Fruit fly (Drosophila melanogaster): Measurements from ENCODE around the gene CG14671.

Gene CG14671

DNA sequence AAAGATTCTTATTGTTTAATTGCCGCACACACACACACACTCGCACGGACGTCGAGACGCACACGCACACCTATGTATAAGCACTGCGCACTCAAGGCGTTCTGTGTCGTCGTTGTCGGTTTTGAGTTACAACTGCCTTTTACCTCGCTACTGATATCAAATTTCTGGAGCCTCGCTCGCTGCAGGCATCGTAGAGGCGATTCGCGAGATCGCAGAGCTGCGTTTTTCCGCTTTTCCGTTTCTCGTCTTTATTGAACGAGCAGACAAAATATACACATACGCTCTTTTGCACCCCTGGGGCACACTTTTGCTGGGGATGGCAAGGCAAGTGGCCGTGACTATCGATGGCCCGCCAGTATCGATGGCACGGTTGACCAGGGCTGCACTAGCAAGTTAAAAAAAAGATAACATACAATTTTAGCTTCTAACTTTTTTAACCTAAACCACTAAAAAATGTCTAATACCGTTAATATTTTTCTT is 17.1 kb downstream of the CG14671 start, which contains the start of gene CG2519 (continued):
- TF ChIP-seq sim (GFP tag; IDR thresholded peaks at IDR 0.05) (no peak; the same call in 1 of the 2 replicates), D (optimal IDR thresholded peaks at IDR 0.05) (peak; percentile 81), D (GFP tag; optimal IDR thresholded peaks at IDR 0.05) (no peak), CG9437 (GFP tag; optimal IDR thresholded peaks at IDR 0.05) (no peak), CG7745 (tag; optimal IDR thresholded peaks at IDR 0.05) (no peak), Gsc (GFP tag; IDR thresholded peaks at IDR 0.05) (no peak), CG15601 (tag; optimal IDR thresholded peaks at IDR 0.05) (no peak), amos (GFP tag; IDR thresholded peaks at IDR 0.05; ENCODE audit: partially characterized antibody) (peak; percentile 98), kni (GFP tag; optimal IDR thresholded peaks at IDR 0.05) (no peak), sc (optimal IDR thresholded peaks at IDR 0.05) (no peak), sc (GFP tag; optimal IDR thresholded peaks at IDR 0.05) (no peak), CG4328 (GFP tag; optimal IDR thresholded peaks at IDR 0.05) (peak; percentile 14), ttk (GFP tag; IDR thresholded peaks at IDR 0.05) (peak; percentile 48; the same call in 1 of the 2 replicates), Tbp (GFP tag; optimal IDR thresholded peaks at IDR 0.05) (no peak), Bgb (GFP tag; IDR thresholded peaks at IDR 0.05; ENCODE audit: partially characterized antibody) (peak; percentile 96), kay (GFP tag; optimal IDR thresholded peaks at IDR 0.05) (no peak), nom (GFP tag; optimal IDR thresholded peaks at IDR 0.05) (no peak), jigr1 (GFP tag; IDR thresholded peaks at IDR 0.05) (peak; percentile 52; the same call in 1 of the 3 replicates), CG30403 (GFP tag; optimal IDR thresholded peaks at IDR 0.05) (peak; percentile 68), E2f2 (GFP tag; IDR thresholded peaks at IDR 0.05) (peak; percentile 61), hth (optimal IDR thresholded peaks at IDR 0.05) (no peak), jing (GFP tag; optimal IDR thresholded peaks at IDR 0.05) (no peak), dati (GFP tag; IDR thresholded peaks at IDR 0.05) (peak; percentile 55; the same call in 1 of the 2 replicates), HLHmδ (GFP tag; optimal IDR thresholded peaks at IDR 0.05) (no peak), Sox100B (GFP tag; optimal IDR thresholded peaks at IDR 0.05) (no peak), Doc2 (GFP tag; IDR thresholded peaks at IDR 0.05) (no peak), ind (GFP tag; optimal IDR thresholded peaks at IDR 0.05) (peak; percentile 55), CG33213 (GFP tag; optimal IDR thresholded peaks at IDR 0.05) (peak; percentile 52), tap (tag; optimal IDR thresholded peaks at IDR 0.05) (no peak), Neu2 (GFP tag; optimal IDR thresholded peaks at IDR 0.05; ENCODE audit: borderline replicate concordance) (no peak), Camta (GFP tag; optimal IDR thresholded peaks at IDR 0.05) (no peak), gem (tag; optimal IDR thresholded peaks at IDR 0.05) (no peak), CG15514 (GFP tag; optimal IDR thresholded peaks at IDR 0.05) (peak; percentile 86), Ada2b (GFP tag; IDR thresholded peaks at IDR 0.05) (peak; percentile 54; the same call in 1 of the 2 replicates), gce (GFP tag; IDR thresholded peaks at IDR 0.05) (no peak), CG31365 (tag; optimal IDR thresholded peaks at IDR 0.05) (no peak), Dp (GFP tag; optimal IDR thresholded peaks at IDR 0.05) (peak; percentile 58), CG7271 (tag; optimal IDR thresholded peaks at IDR 0.05) (no peak), zen (tag; optimal IDR thresholded peaks at IDR 0.05) (no peak), gcm2 (GFP tag; optimal IDR thresholded peaks at IDR 0.05) (no peak), az2 (GFP tag; optimal IDR thresholded peaks at IDR 0.05) (peak; percentile 45), CG12071 (GFP tag; optimal IDR thresholded peaks at IDR 0.05) (no peak), Max (GFP tag; optimal IDR thresholded peaks at IDR 0.05) (peak; percentile 66), pan (optimal IDR thresholded peaks at IDR 0.05) (no peak), pan (GFP tag; optimal IDR thresholded peaks at IDR 0.05 in 1 of 2, IDR thresholded peaks at IDR 0.05 in 1 of 2) (peak in 1 of 2 experiments; percentile 51), dmrt11E (tag; optimal IDR thresholded peaks at IDR 0.05) (peak; percentile 21), ato (GFP tag; IDR thresholded peaks at IDR 0.05; ENCODE audit: partially characterized antibody) (peak; percentile 92), CG32532 (GFP tag; IDR thresholded peaks at IDR 0.05) (peak; percentile 81), twi (tag; optimal IDR thresholded peaks at IDR 0.05) (no peak), H2.0 (GFP tag; IDR thresholded peaks at IDR 0.05) (peak; percentile 52), chm (GFP tag; IDR thresholded peaks at IDR 0.05) (no peak; the same call in 1 of the 2 replicates)
